Worm (Caenorhabditis elegans): ENCODE data around the gene fbxc-7.
"Not testable (repeated sequence)": the region's sequence is repeated elsewhere in the genome, so short reads cannot be mapped to it uniquely, and the experiment has no call there.

Gene fbxc-7

ce11 chrII:938549-938948 lies 16.2 kb upstream of the fbxc-7 start, which contains the start of gene R07C3.3:
R07C3.3 (plus strand) TSS chrII:938849.
- TF ChIP-seq W03F9.2 (tag; optimal IDR thresholded peaks at IDR 0.05) (no peak), dao-5 (tag; optimal IDR thresholded peaks at IDR 0.05) (no peak), him-1 (tag; optimal IDR thresholded peaks at IDR 0.05) (no peak)

- no peak for TF ChIP-seq W03F9.2 (tag; optimal IDR thresholded peaks at IDR 0.05)
- no peak for TF ChIP-seq dao-5 (tag; optimal IDR thresholded peaks at IDR 0.05)
- TF ChIP-seq him-1 (tag; optimal IDR thresholded peaks at IDR 0.05) = no peak
These were observed 13.9 kb upstream of the fbxc-7 start, which contains the start of gene fbxc-36 for ce11 chrII:940779-941178. fbxc-36 (plus strand) TSS chrII:940983.

- TF ChIP-seq him-1 (tag; optimal IDR thresholded peaks at IDR 0.05) = no peak
These were observed 11.0 kb upstream of the fbxc-7 start, which contains the start of gene clec-43 for ce11 chrII:943773-944172. clec-43 (plus strand) TSS chrII:944066.

- TF ChIP-seq dao-5 (tag; optimal IDR thresholded peaks at IDR 0.05) (no peak), him-1 (tag; optimal IDR thresholded peaks at IDR 0.05) (no peak)
These were observed 6.6 kb upstream of the fbxc-7 start, which contains the start of gene fbxc-32 for ce11 chrII:948091-948490. fbxc-32 (minus strand) TSS chrII:948191.

ce11 chrII:950374-950773 lies 4.4 kb upstream of the fbxc-7 start:
- TF ChIP-seq him-1 (tag; optimal IDR thresholded peaks at IDR 0.05) (no peak), dao-5 (tag; optimal IDR thresholded peaks at IDR 0.05) (no peak), W03F9.2 (tag; optimal IDR thresholded peaks at IDR 0.05) (no peak)

- TF ChIP-seq dao-5 (tag; optimal IDR thresholded peaks at IDR 0.05) (no peak), him-1 (tag; optimal IDR thresholded peaks at IDR 0.05) (no peak), W03F9.2 (tag; optimal IDR thresholded peaks at IDR 0.05) (no peak)
These were observed 1.7 kb upstream of the fbxc-7 start for ce11 chrII:953052-953451.

ce11 chrII:958618-959017 lies 3.9 kb downstream of the fbxc-7 start, which contains the start of gene sdz-4:
sdz-4 (plus strand) TSS chrII:958918.
- TF ChIP-seq W03F9.2 (tag; optimal IDR thresholded peaks at IDR 0.05) = no peak
- TF ChIP-seq him-1 (tag; optimal IDR thresholded peaks at IDR 0.05) = no peak
- no peak for TF ChIP-seq dao-5 (tag; optimal IDR thresholded peaks at IDR 0.05)

ce11 chrII:960218-960617 lies 5.5 kb downstream of the fbxc-7 start, which contains the start of the genes C32B5.18 and C32B5.7:
C32B5.18 (plus strand) TSS chrII:960518.
C32B5.7 (plus strand) TSS chrII:960528.
- TF ChIP-seq W03F9.2 (tag; optimal IDR thresholded peaks at IDR 0.05) (no peak), dao-5 (tag; optimal IDR thresholded peaks at IDR 0.05) (no peak), him-1 (tag; optimal IDR thresholded peaks at IDR 0.05) (no peak)

- no peak for TF ChIP-seq W03F9.2 (tag; optimal IDR thresholded peaks at IDR 0.05)
These were observed 7.2 kb downstream of the fbxc-7 start, which contains the start of gene C32B5.13 for ce11 chrII:961961-962360. C32B5.13 (minus strand) TSS chrII:962061.

- TF ChIP-seq W03F9.2, him-1, dao-5 (tag; optimal IDR thresholded peaks at IDR 0.05): not testable (repeated sequence)
These were observed 12.2 kb downstream of the fbxc-7 start, which contains the start of gene fbxc-18 for ce11 chrII:966962-967361. fbxc-18 (minus strand) TSS chrII:967062.

ce11 chrII:968106-968505 lies 13.4 kb downstream of the fbxc-7 start, which contains the start of gene C32B5.6:
C32B5.6 (plus strand) TSS chrII:968406.
- TF ChIP-seq W03F9.2, dao-5, him-1 (tag; optimal IDR thresholded peaks at IDR 0.05): not testable (repeated sequence)

- no peak for TF ChIP-seq him-1 (tag; optimal IDR thresholded peaks at IDR 0.05)
- no peak for TF ChIP-seq W03F9.2 (tag; optimal IDR thresholded peaks at IDR 0.05)
- TF ChIP-seq dao-5 (tag; optimal IDR thresholded peaks at IDR 0.05) = no peak
These were observed 18.1 kb downstream of the fbxc-7 start, which contains the start of gene C32B5.15 for ce11 chrII:972850-973249. C32B5.15 (minus strand) TSS chrII:972950.

- no peak for TF ChIP-seq him-1 (tag; optimal IDR thresholded peaks at IDR 0.05)
- no peak for TF ChIP-seq dao-5 (tag; optimal IDR thresholded peaks at IDR 0.05)
- no peak for TF ChIP-seq W03F9.2 (tag; optimal IDR thresholded peaks at IDR 0.05)
These were observed 19.3 kb downstream of the fbxc-7 start, which contains the start of gene fbxc-14 for ce11 chrII:973999-974398. fbxc-14 (plus strand) TSS chrII:974299.

- TF ChIP-seq dao-5 (tag; optimal IDR thresholded peaks at IDR 0.05) = no peak
- TF ChIP-seq him-1 (tag; optimal IDR thresholded peaks at IDR 0.05) = no peak
- no peak for TF ChIP-seq W03F9.2 (tag; optimal IDR thresholded peaks at IDR 0.05)
These were observed 24.4 kb downstream of the fbxc-7 start, which contains the start of the genes fbxc-17 and fbxc-15 for ce11 chrII:979135-979534. fbxc-17 (minus strand) TSS chrII:979235. fbxc-15 (plus strand) TSS chrII:979423.

- TF ChIP-seq him-1 (tag; optimal IDR thresholded peaks at IDR 0.05) (no peak), W03F9.2 (tag; optimal IDR thresholded peaks at IDR 0.05) (no peak), dao-5 (tag; optimal IDR thresholded peaks at IDR 0.05) (no peak)
These were observed 28.1 kb downstream of the fbxc-7 start, which contains the start of gene srh-274 for ce11 chrII:982842-983241. srh-274 (plus strand) TSS chrII:983142.
